Fruit fly (Drosophila melanogaster): Measurements from ENCODE around the gene CG31327.

DNA sequence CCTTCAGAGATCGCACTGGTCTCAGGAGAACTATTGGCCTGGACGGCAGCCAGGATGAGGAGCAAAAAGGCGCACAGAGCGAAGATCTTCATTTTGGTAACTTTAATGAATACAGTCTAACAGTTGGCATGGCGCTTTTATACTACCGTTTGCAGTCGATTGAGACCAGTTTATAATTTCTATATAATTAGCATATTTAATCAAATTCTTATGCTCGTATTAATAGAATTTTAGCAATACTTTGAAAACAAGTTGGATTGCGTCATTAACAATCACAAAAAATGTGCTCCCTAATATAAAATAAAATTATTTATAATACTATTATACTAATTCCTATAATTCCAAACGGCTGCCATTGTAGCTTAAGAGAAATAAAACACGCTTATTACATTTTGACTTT is 5.7 kb downstream of the CG31327 start, which contains the start of gene CG44215:
- no peak for TF ChIP-seq CG12605 (GFP tag; IDR thresholded peaks at IDR 0.05)
- no peak for TF ChIP-seq Snoo (tag; optimal IDR thresholded peaks at IDR 0.05)
- no peak for TF ChIP-seq CG14655 (GFP tag; optimal IDR thresholded peaks at IDR 0.05)
- TF ChIP-seq gl (tag; optimal IDR thresholded peaks at IDR 0.05), result no peak
- TF ChIP-seq EcR (GFP tag; optimal IDR thresholded peaks at IDR 0.05), result no peak
- no peak for TF ChIP-seq D1 (tag; optimal IDR thresholded peaks at IDR 0.05)
- TF ChIP-seq CG32121 (GFP tag; IDR thresholded peaks at IDR 0.05), result no peak
- TF ChIP-seq Pif1B (GFP tag; optimal IDR thresholded peaks at IDR 0.05), result no peak
- no peak for TF ChIP-seq CG4496 (GFP tag; IDR thresholded peaks at IDR 0.05)
